Worm (Caenorhabditis elegans) whole organism, L4 larva: Measurements from ENCODE around the gene daf-28.

Experiments used
- F49E8.2 ChIP-seq: sonication (generic microtip); optimal IDR thresholded peaks from 2 replicates; lab custom pipeline; 2016; ENCODE audit warnings: missing compliant biosample characterization, mild to moderate bottlenecking, missing genetic modification characterization, borderline replicate concordance
- R02D3.7 ChIP-seq: fragments of 150-350 bp; sonication (generic microtip); optimal IDR thresholded peaks from 3 replicates; lab custom pipeline; 2014; ENCODE audit warnings: missing biosample characterization, missing genetic modification characterization
- Y105C5A.15 ChIP-seq: fragments of 200-800 bp; sonication (Bioruptor generic); IDR thresholded peaks from 2 replicates; pipeline ENCODE4 v1.3.6; 2022; ENCODE audit warnings: missing genetic modification characterization, missing compliant biosample characterization
- Y75B8A.6 ChIP-seq: fragments of 200-800 bp; sonication (Bioruptor generic); IDR thresholded peaks from 2 replicates; pipeline ENCODE4 v1.3.6; 2022; ENCODE audit warnings: missing genetic modification reagents, missing genetic modification characterization, missing compliant biosample characterization
- aha-1 ChIP-seq: fragments of 150-350 bp; peaks from one replicate; lab custom pipeline; 2014; ENCODE audit warnings: missing biosample characterization, missing genetic modification characterization
- attf-4 ChIP-seq: sonication (generic microtip); optimal IDR thresholded peaks from 3 replicates; lab custom pipeline; 2017; ENCODE audit warnings: missing biosample characterization, missing genetic modification characterization
- ceh-44 ChIP-seq: fragments of 200-800 bp; sonication (Bioruptor generic); IDR thresholded peaks from 2 replicates; pipeline ENCODE4 v1.3.6; 2022; ENCODE audit warnings: missing genetic modification reagents, missing genetic modification characterization, missing compliant biosample characterization
- daf-19 ChIP-seq: fragments of 200-800 bp; sonication (Bioruptor generic); conservative IDR thresholded peaks from 2 replicates; pipeline ENCODE4 v1.3.6; 2022; ENCODE audit warnings: missing genetic modification characterization, missing compliant biosample characterization
- daf-8 ChIP-seq: fragments of 200-800 bp; sonication (Bioruptor generic); IDR thresholded peaks from 2 replicates; pipeline ENCODE4 v1.3.6; 2022; ENCODE audit warnings: missing genetic modification characterization, missing compliant biosample characterization
- dve-1 ChIP-seq: sonication (generic microtip); optimal IDR thresholded peaks from 2 replicates; lab custom pipeline; 2017; ENCODE audit warnings: antibody characterized with exemption, mild to moderate bottlenecking, missing genetic modification characterization, missing compliant biosample characterization; ENCODE audit not compliant: insufficient read depth
- lin-1 ChIP-seq: fragments of 200-800 bp; sonication (Bioruptor generic); IDR thresholded peaks from 2 replicates; pipeline ENCODE4 v1.3.6; 2022; ENCODE audit warnings: missing genetic modification reagents, missing genetic modification characterization, missing compliant biosample characterization
- lin-13 ChIP-seq: fragments of 150-350 bp; optimal IDR thresholded peaks from 2 replicates; lab custom pipeline; 2014; ENCODE audit warnings: missing biosample characterization, missing genetic modification reagents, missing genetic modification characterization
- lin-15B ChIP-seq: fragments of 150-350 bp; sonication (generic microtip); optimal IDR thresholded peaks from 3 replicates; lab custom pipeline; 2014; ENCODE audit warnings: missing biosample characterization, missing genetic modification characterization
- lin-38 ChIP-seq: fragments of 200-800 bp; sonication (Bioruptor generic); IDR thresholded peaks from 2 replicates; pipeline ENCODE4 v1.3.6; 2022; ENCODE audit warnings: missing genetic modification reagents, missing genetic modification characterization, missing compliant biosample characterization
- lin-39 ChIP-seq: fragments of 150-350 bp; optimal IDR thresholded peaks from 2 replicates; lab custom pipeline; 2014; ENCODE audit warnings: missing biosample characterization, missing genetic modification reagents, missing genetic modification characterization
- lsy-2 ChIP-seq, 2 experiments: fragments of 150-350 bp in 1 of 2; sonication (generic microtip) in 1 of 2; optimal IDR thresholded peaks; 2 replicates each; lab custom pipeline; 2014 to 2017; ENCODE audit warnings: missing biosample characterization in 2 of 2, missing genetic modification characterization in 2 of 2
- madf-9 ChIP-seq: fragments of 200-800 bp; sonication (Bioruptor generic); conservative IDR thresholded peaks from 2 replicates; pipeline ENCODE4 v1.3.6; 2022; ENCODE audit warnings: missing genetic modification reagents, missing genetic modification characterization, missing compliant biosample characterization
- mep-1 ChIP-seq: fragments of 150-350 bp; sonication (generic microtip); optimal IDR thresholded peaks from 3 replicates; lab custom pipeline; 2014; ENCODE audit warnings: missing biosample characterization, missing genetic modification characterization
- mxl-2 ChIP-seq: fragments of 200-800 bp; sonication (Bioruptor generic); conservative IDR thresholded peaks from 2 replicates; pipeline ENCODE4 v1.3.6; 2022; ENCODE audit warnings: missing genetic modification reagents, missing genetic modification characterization, missing compliant biosample characterization
- mxl-3 ChIP-seq: fragments of 200-800 bp; sonication (Bioruptor generic); optimal IDR thresholded peaks from 2 replicates; lab custom pipeline; 2018; ENCODE audit warnings: mild to moderate bottlenecking, missing genetic modification characterization, missing compliant biosample characterization
- nhr-11 ChIP-seq: fragments of 150-350 bp; optimal IDR thresholded peaks from 2 replicates; lab custom pipeline; 2014; ENCODE audit warnings: missing biosample characterization, missing genetic modification characterization
- nhr-237 ChIP-seq: sonication (generic microtip); optimal IDR thresholded peaks from 2 replicates; lab custom pipeline; 2017; ENCODE audit warnings: missing biosample characterization, missing genetic modification characterization
- nhr-28 ChIP-seq: fragments of 150-350 bp; optimal IDR thresholded peaks from 2 replicates; lab custom pipeline; 2014; ENCODE audit warnings: missing biosample characterization, missing genetic modification characterization
- nhr-76 ChIP-seq: fragments of 150-350 bp; optimal IDR thresholded peaks from 2 replicates; lab custom pipeline; 2014; ENCODE audit warnings: missing biosample characterization, missing genetic modification characterization
- nhr-77 ChIP-seq: fragments of 150-350 bp; optimal IDR thresholded peaks from 2 replicates; lab custom pipeline; 2014; ENCODE audit warnings: missing biosample characterization, missing genetic modification characterization
- pqm-1 ChIP-seq: sonication (generic microtip); optimal IDR thresholded peaks from 2 replicates; lab custom pipeline; 2017; ENCODE audit warnings: missing biosample characterization, missing genetic modification characterization
- rbr-2 ChIP-seq: sonication (generic microtip); optimal IDR thresholded peaks from 2 replicates; lab custom pipeline; 2016; ENCODE audit warnings: missing genotype, missing genetic modification characterization, missing compliant biosample characterization
- set-16 ChIP-seq: fragments of 200-800 bp; sonication (Bioruptor generic); IDR thresholded peaks from 2 replicates; pipeline ENCODE4 v1.3.6; 2022; ENCODE audit warnings: missing genetic modification reagents, missing genetic modification characterization, missing compliant biosample characterization
- snpc-1.2 ChIP-seq: fragments of 200-800 bp; sonication (Bioruptor generic); IDR thresholded peaks from 2 replicates; pipeline ENCODE4 v1.3.6; 2022; ENCODE audit warnings: missing genetic modification reagents, missing genetic modification characterization, missing compliant biosample characterization
- tag-97 ChIP-seq: fragments of 200-800 bp; sonication (Bioruptor generic); IDR thresholded peaks from 2 replicates; pipeline ENCODE4 v1.3.6; 2022; ENCODE audit warnings: missing genetic modification characterization, missing compliant biosample characterization
- unc-130 ChIP-seq: sonication (generic microtip); optimal IDR thresholded peaks from 2 replicates; lab custom pipeline; 2016; ENCODE audit warnings: missing genetic modification reagents, missing genetic modification characterization, missing compliant biosample characterization
- zag-1 ChIP-seq: fragments of 150-350 bp; optimal IDR thresholded peaks from 2 replicates; lab custom pipeline; 2014; ENCODE audit warnings: missing biosample characterization, missing genetic modification characterization
- zfp-2 ChIP-seq: sonication (generic microtip); optimal IDR thresholded peaks from 2 replicates; lab custom pipeline; 2016; ENCODE audit warnings: mild to moderate bottlenecking, missing genetic modification characterization, missing compliant biosample characterization
- zfp-3 ChIP-seq: fragments of 200-800 bp; sonication (Bioruptor generic); conservative IDR thresholded peaks from 2 replicates; pipeline ENCODE4 v1.3.6; 2022; ENCODE audit warnings: missing genetic modification reagents, missing genetic modification characterization, missing compliant biosample characterization

daf-28 gene

DNA sequence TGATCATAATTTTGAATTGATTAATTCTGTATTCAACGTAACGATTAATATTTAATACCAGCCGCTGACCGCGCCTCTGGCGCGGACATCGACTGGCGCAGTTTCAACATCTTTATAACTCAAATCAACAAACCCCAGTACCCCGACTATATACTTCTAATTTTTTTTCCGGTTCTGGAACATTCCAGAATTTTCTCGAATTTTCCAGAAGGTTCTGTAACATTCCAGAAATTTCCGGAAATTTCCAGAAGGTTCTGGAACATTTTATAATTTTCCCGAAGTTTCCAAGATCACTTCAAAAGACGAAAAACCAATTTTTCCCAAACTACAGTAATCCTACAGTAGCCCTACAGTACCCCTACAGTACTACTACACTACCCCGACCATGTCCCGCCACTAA, 35.7 kb upstream of the daf-28 start:
- TF ChIP-seq lin-38 (GFP tag; lab: Robert Waterston, UW) (no peak), nhr-237 (tag; lab: Kevin White, UChicago) (no peak), lin-13 (GFP tag; lab: Kevin White, UChicago) (no peak), daf-19 (GFP tag; lab: Robert Waterston, UW) (no peak), lin-15B (tag; lab: Kevin White, UChicago) (no peak), daf-8 (GFP tag; lab: Robert Waterston, UW) (no peak), nhr-11 (tag; lab: Kevin White, UChicago) (no peak), attf-4 (tag; lab: Kevin White, UChicago) (no peak), F49E8.2 (no peak), Y105C5A.15 (GFP tag; lab: Robert Waterston, UW) (no peak), ceh-44 (GFP tag; lab: Robert Waterston, UW) (no peak)

DNA sequence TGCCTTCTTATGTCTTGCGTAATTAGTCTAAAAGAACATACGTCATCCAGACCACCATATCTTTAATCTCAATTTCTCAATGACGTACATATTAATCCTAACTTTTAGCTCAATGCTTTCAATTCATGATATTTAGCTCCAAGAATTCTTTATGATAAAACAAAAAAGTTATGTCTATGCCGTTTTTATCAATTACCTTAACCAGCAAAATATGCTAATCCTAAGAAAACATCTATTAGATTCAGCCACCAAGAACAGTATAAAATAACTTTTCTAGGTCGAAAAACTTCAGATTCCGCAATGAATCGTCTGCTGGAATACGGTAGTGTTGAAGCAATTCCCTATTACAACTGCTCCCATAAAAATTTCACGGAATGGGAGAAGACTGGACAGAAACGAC, 31.1 kb upstream of the daf-28 start, which contains the start of gene srt-45:
Gene srt-45, plus strand, starts transcription at position 301 of the 400 bp plus-strand sequence.
- TF ChIP-seq unc-130 (GFP tag; lab: Kevin White, UChicago) (no peak), snpc-1.2 (GFP tag; lab: Robert Waterston, UW) (no peak), nhr-77 (tag; lab: Kevin White, UChicago) (no peak), lin-39 (tag; lab: Kevin White, UChicago) (no peak), zfp-2 (no peak), mxl-3 (GFP tag; lab: Kevin White, UChicago) (no peak)
- TF ChIP-seq, all 104 proteins: peak for 0

- no peak for TF ChIP-seq F49E8.2
- peak; percentile 94 for TF ChIP-seq nhr-28
- peak; percentile 77 for TF ChIP-seq pqm-1
These were observed 26.6 kb upstream of the daf-28 start, which contains the start of gene clec-258 for ce11 chrV:19788360-19788759. Gene clec-258, plus strand, starts transcription at chrV:19788440.

DNA sequence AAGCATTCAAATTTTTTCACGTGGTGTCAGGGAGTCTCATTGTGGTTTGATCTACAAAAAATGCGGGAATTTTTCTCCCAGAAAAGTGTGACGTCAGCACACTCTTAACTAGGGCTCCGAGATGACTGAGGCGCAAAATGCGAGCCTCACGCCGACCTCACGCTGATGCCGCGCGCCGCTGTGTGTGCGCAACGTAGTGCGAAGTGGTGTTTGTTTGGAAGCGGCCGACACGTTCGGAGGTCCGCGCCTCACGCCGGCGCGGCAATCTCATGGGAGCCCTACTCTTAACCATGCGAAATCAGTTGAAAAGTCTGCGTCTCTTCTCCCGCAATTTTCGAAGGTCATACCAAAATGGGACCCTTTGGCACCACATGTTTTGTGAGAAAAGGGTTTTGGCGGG, 24.7 kb upstream of the daf-28 start:
- no peak for TF ChIP-seq lin-1 (GFP tag; lab: Robert Waterston, UW)
- TF ChIP-seq set-16 (GFP tag; lab: Robert Waterston, UW) = peak; percentile 81
- TF ChIP-seq, all 104 proteins: peak for 1

DNA sequence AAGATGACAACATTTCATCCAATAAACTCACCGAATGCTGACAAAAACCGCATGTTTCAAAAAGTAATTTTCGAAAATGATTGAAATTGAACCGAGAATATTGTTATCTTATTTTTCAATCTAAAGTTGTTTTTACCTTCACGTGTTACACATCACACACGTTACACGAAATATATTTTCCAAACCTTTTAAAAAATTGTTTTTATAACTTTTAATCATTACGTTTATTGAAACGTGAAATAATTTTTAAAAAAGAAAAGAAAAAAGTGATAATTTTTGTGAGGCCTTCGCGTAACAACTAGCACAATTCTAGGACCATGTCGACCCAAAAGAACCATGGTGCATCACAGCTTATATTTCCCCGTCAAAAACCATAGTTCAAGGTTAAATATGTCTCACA, 20.0 kb upstream of the daf-28 start, which contains the start of gene M162.7:
Gene M162.7, minus strand, starts transcription at position 101 of the 400 bp plus-strand sequence.
- TF ChIP-seq tag-97 (GFP tag; lab: Robert Waterston, UW) (no peak), zag-1 (no peak), dve-1 (tag; lab: Kevin White, UChicago) (no peak), Y75B8A.6 (GFP tag; lab: Robert Waterston, UW) (no peak), mep-1 (no peak), nhr-76 (tag; lab: Kevin White, UChicago) (no peak), ceh-44 (GFP tag; lab: Robert Waterston, UW) (no peak), mxl-2 (GFP tag; lab: Robert Waterston, UW) (no peak), mxl-3 (GFP tag; lab: Kevin White, UChicago) (no peak), daf-19 (GFP tag; lab: Robert Waterston, UW) (no peak), daf-8 (GFP tag; lab: Robert Waterston, UW) (no peak), lsy-2 (tag; optimal IDR thresholded peaks at IDR 0.05; lab: Kevin White, UChicago) (no peak), zfp-3 (GFP tag; lab: Robert Waterston, UW) (no peak), R02D3.7 (tag; lab: Kevin White, UChicago) (no peak), madf-9 (GFP tag; lab: Robert Waterston, UW) (no peak)

ce11 chrV:19801033-19801432, 13.9 kb upstream of the daf-28 start, which contains the start of gene Y116F11B.2:
Gene Y116F11B.2, minus strand, starts transcription at chrV:19801133.
- peak; percentile 27 for TF ChIP-seq aha-1
- TF ChIP-seq rbr-2 (tag; lab: Kevin White, UChicago) = no peak
- TF ChIP-seq, all 104 proteins: peak for 1
